Worm (Caenorhabditis elegans): ENCODE results near the gene srx-22.

DNA sequence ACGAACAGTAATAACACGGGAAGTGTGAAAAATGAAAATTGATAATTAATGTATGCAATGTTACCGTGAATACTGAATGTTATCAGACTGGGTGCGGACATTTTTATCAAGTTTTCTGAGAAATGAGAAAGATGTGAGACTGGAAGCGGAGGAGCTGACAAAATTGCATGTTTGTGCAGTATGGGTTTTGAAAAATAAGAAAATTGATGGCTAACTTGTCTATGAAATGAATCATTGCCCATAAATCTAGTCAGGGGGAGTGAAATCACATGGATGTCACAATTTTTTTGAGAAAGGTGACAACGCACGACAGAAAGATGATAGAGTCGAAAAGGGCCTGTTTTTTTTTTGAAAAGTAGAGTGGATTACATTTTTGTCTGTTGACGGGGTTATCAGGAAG, 8.4 kb upstream of the srx-22 start, which contains the start of gene sru-24:
- TF ChIP-seq mxl-2 (GFP tag; conservative IDR thresholded peaks at IDR 0.05): no peak
- TF ChIP-seq ceh-28 (tag; optimal IDR thresholded peaks at IDR 0.05): no peak
- no peak for TF ChIP-seq egl-43 (GFP tag; IDR thresholded peaks at IDR 0.05)
- no peak for TF ChIP-seq jun-1 (tag; optimal IDR thresholded peaks at IDR 0.05)
- no peak for TF ChIP-seq aly-2 (tag; optimal IDR thresholded peaks at IDR 0.05)
- TF ChIP-seq lin-39 (tag; optimal IDR thresholded peaks at IDR 0.05): no peak
- TF ChIP-seq ama-1 (optimal IDR thresholded peaks at IDR 0.05): no peak
- TF ChIP-seq lir-3 (tag; optimal IDR thresholded peaks at IDR 0.05): no peak
